Worm (Caenorhabditis elegans) whole organism, late embryonic: ENCODE data around the gene nep-10.

Source experiments
- fkh-6 ChIP-seq: sonication (generic microtip); optimal IDR thresholded peaks from 2 replicates; lab custom pipeline; 2016; ENCODE audit warnings: missing genetic modification characterization, missing compliant biosample characterization
- nhr-11 ChIP-seq: fragments of 150-350 bp; optimal IDR thresholded peaks from 2 replicates; lab custom pipeline; 2014; ENCODE audit warnings: missing biosample characterization, missing genetic modification characterization
- pha-4 ChIP-seq: fragments of 150-350 bp; optimal IDR thresholded peaks from 2 replicates; lab custom pipeline; 2018; ENCODE audit warnings: missing biosample characterization, missing genetic modification reagents, missing genetic modification characterization
- sox-4 ChIP-seq: sonication (generic microtip); optimal IDR thresholded peaks from 2 replicates; lab custom pipeline; 2017; ENCODE audit warnings: mild to moderate bottlenecking, missing genetic modification characterization, inconsistent platforms, missing compliant biosample characterization
- syd-9 ChIP-seq: sonication (generic microtip); optimal IDR thresholded peaks from 2 replicates; lab custom pipeline; 2016; ENCODE audit warnings: mild to moderate bottlenecking, missing genetic modification characterization, moderate library complexity, missing compliant biosample characterization

DNA sequence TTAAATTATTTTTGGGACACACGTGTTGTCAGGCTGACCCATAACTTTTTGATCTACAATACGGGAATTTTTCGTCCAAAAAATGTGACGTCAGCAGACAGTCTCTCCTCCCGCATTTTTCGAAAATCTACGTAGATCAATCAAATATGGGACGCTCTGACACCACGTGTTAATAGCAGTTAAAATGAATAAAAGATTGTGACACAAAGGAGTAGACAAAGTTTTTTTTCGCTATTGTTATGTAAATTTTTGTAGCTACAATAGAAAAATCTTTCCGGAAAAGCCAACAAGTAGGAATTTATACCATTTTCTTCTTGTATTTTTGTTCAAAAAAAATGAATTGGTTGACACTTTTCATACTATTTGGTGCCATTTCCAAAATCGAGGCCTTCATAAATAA is 38.6 kb upstream of the nep-10 start, which contains the start of gene C16C8.27:
- TF ChIP-seq syd-9 (tag; lab: Kevin White, UChicago) = no peak
- no peak for TF ChIP-seq fkh-6 (tag; lab: Kevin White, UChicago)
- TF ChIP-seq nhr-11 = no peak
- TF ChIP-seq sox-4 (tag; lab: Kevin White, UChicago) = no peak
- TF ChIP-seq pha-4 (tag; lab: Kevin White, UChicago) = no peak
